Worm (Caenorhabditis elegans): Measurements from ENCODE around the gene K09H11.11.
"Not testable (repeated sequence)": the region's sequence is repeated elsewhere in the genome, so short reads cannot be mapped to it uniquely, and the experiment has no call there.

The K09H11.11 gene

DNA sequence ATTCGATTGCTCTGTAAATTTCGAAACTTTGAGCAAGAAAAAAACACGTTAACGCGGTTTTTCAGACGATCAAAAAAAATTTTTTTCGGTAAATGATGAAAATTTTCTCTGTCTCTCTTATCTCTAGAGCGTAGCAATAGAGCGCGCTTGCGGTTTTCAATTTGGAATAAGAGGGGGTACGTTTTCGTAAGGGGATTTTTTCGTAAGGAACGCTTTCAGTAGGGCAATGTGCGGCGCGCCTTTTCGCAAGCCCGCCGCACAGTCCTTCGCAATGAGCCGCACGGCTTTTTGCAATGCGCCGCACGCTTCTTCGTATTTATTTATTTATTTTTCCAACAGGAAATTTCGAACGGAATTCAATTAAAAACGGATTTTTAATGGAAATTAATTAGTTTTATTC lies 21.9 kb upstream of the K09H11.11 start, which contains the start of gene F44E7.4:
F44E7.4 (minus strand) TSS at position 13 of the 400 bp plus-strand sequence.
- TF ChIP-seq dve-1 (tag; optimal IDR thresholded peaks at IDR 0.05; ENCODE audit: insufficient read depth) = peak; percentile 24
- peak; percentile 24 for TF ChIP-seq F49E8.2 (tag; optimal IDR thresholded peaks at IDR 0.05; ENCODE audit: borderline replicate concordance)
- peak; percentile 69; the same call in 1 of the 2 replicates for TF ChIP-seq D1046.2 (GFP tag; IDR thresholded peaks at IDR 0.05)
- peak; percentile 79 for TF ChIP-seq madf-9 (GFP tag; conservative IDR thresholded peaks at IDR 0.05)
- peak; percentile 87 for TF ChIP-seq nhr-42 (GFP tag; IDR thresholded peaks at IDR 0.05)
- peak; percentile 97 for TF ChIP-seq hmg-1.1 (GFP tag; IDR thresholded peaks at IDR 0.05)
- peak; percentile 98 for TF ChIP-seq lin-38 (GFP tag; IDR thresholded peaks at IDR 0.05)
- TF ChIP-seq dmd-9 (GFP tag; IDR thresholded peaks at IDR 0.05) = peak; percentile 89
- peak; percentile 82 for TF ChIP-seq aha-1 (tag)
- 0 out of 2 replicates have a peak, but pooled peaks have one; percentile 18 for TF ChIP-seq daf-19 (GFP tag; conservative IDR thresholded peaks at IDR 0.05)
- TF ChIP-seq nhr-102 (tag; optimal IDR thresholded peaks at IDR 0.05) = peak; percentile 9
- TF ChIP-seq lim-7 (GFP tag; IDR thresholded peaks at IDR 0.05) = peak; percentile 79
- TF ChIP-seq Y48G9A.11 (GFP tag; IDR thresholded peaks at IDR 0.05) = peak; percentile 88
- TF ChIP-seq ctbp-1 (GFP tag; IDR thresholded peaks at IDR 0.05) = peak; percentile 85
- peak; percentile 76; the same call in 1 of the 2 replicates for TF ChIP-seq zfp-3 (GFP tag; conservative IDR thresholded peaks at IDR 0.05)
- peak; percentile 81 for TF ChIP-seq ZK337.2 (GFP tag; IDR thresholded peaks at IDR 0.05)
- TF ChIP-seq unc-130 (GFP tag; optimal IDR thresholded peaks at IDR 0.05) = peak; percentile 14
- peak; percentile 74 for TF ChIP-seq mxl-2 (GFP tag; conservative IDR thresholded peaks at IDR 0.05)
- peak; percentile 85 for TF ChIP-seq php-3 (GFP tag; IDR thresholded peaks at IDR 0.05)
- TF ChIP-seq dmd-6 (GFP tag; IDR thresholded peaks at IDR 0.05) = peak; percentile 82
- peak in 1 of 2 experiments; percentile 51 for TF ChIP-seq lsy-2 (tag; optimal IDR thresholded peaks at IDR 0.05)
- not testable (repeated sequence) for TF ChIP-seq daf-16 (GFP tag; optimal IDR thresholded peaks at IDR 0.05); pha-4 (tag; optimal IDR thresholded peaks at IDR 0.05)
- peak; percentile 6 for TF ChIP-seq daf-16 (tag; optimal IDR thresholded peaks at IDR 0.05)
- TF ChIP-seq lin-13 (GFP tag; optimal IDR thresholded peaks at IDR 0.05) = peak; percentile 17
- peak; percentile 96 for TF ChIP-seq vab-7 (GFP tag; IDR thresholded peaks at IDR 0.05)
- peak in 1 of 2 experiments; percentile 20 for TF ChIP-seq hif-1 (tag; optimal IDR thresholded peaks at IDR 0.05)
- peak; percentile 70; the same call in 1 of the 2 replicates for TF ChIP-seq mdt-29 (GFP tag; IDR thresholded peaks at IDR 0.05)
- peak; percentile 86 for TF ChIP-seq nhr-41 (GFP tag; IDR thresholded peaks at IDR 0.05)
- peak; percentile 81 for TF ChIP-seq lin-29 (GFP tag; IDR thresholded peaks at IDR 0.05)
- TF ChIP-seq nhr-28 (tag; optimal IDR thresholded peaks at IDR 0.05) = peak; percentile 38
- peak; percentile 91 for TF ChIP-seq pha-4 (GFP tag; IDR thresholded peaks at IDR 0.05)
- peak; percentile 28 for TF ChIP-seq hlh-30 (tag; optimal IDR thresholded peaks at IDR 0.05; ENCODE audit: insufficient read depth)
- TF ChIP-seq hlh-11 (tag; optimal IDR thresholded peaks at IDR 0.05) = peak; percentile 32
- peak; percentile 90 for TF ChIP-seq ceh-20 (GFP tag; IDR thresholded peaks at IDR 0.05)
- TF ChIP-seq T26A8.4 (GFP tag; IDR thresholded peaks at IDR 0.05) = peak; percentile 95
- TF ChIP-seq ceh-44 (GFP tag; IDR thresholded peaks at IDR 0.05) = peak; percentile 92
- 0 out of 2 replicates have a peak, but pooled peaks have one; percentile 36 for TF ChIP-seq F44E2.7 (GFP tag; IDR thresholded peaks at IDR 0.05)
- TF ChIP-seq T20F7.1 (GFP tag; optimal IDR thresholded peaks at IDR 0.05) = peak; percentile 1
- peak; percentile 90 for TF ChIP-seq snpc-1.2 (GFP tag; IDR thresholded peaks at IDR 0.05)
- peak; percentile 79; the same call in 1 of the 2 replicates for TF ChIP-seq tra-1 (GFP tag; IDR thresholded peaks at IDR 0.05)
- peak; percentile 82 for TF ChIP-seq saeg-2 (GFP tag; IDR thresholded peaks at IDR 0.05)
- peak; percentile 83; the same call in 1 of the 2 replicates for TF ChIP-seq zip-11 (GFP tag; IDR thresholded peaks at IDR 0.05)
- peak; percentile 7 for TF ChIP-seq dpl-1 (GFP tag; optimal IDR thresholded peaks at IDR 0.05)
- peak; percentile 77 for TF ChIP-seq mes-2 (tag; optimal IDR thresholded peaks at IDR 0.05; ENCODE audit: poor library complexity, severe bottlenecking)
- TF ChIP-seq egl-43 (GFP tag; IDR thresholded peaks at IDR 0.05) = peak; percentile 92
- peak; percentile 95 for TF ChIP-seq arid-1 (GFP tag; conservative IDR thresholded peaks at IDR 0.05)
- peak; percentile 61 for TF ChIP-seq set-16 (GFP tag; IDR thresholded peaks at IDR 0.05)
- TF ChIP-seq nhr-6 (tag; optimal IDR thresholded peaks at IDR 0.05) = peak; percentile 25
